Worm (Caenorhabditis elegans): ENCODE data around the gene K11G12.6.

ce11 chrX:6740282-6740982, 11.0 kb upstream of the K11G12.6 start:
- TF ChIP-seq W03F9.2 (tag; optimal IDR thresholded peaks at IDR 0.05) (no peak), him-1 (tag; optimal IDR thresholded peaks at IDR 0.05) (peak; percentile 38), dao-5 (tag; optimal IDR thresholded peaks at IDR 0.05) (no peak)
